Worm (Caenorhabditis elegans): ENCODE results near the gene pinn-1.
"Not testable (repeated sequence)": the region's sequence is repeated elsewhere in the genome, so short reads cannot be mapped to it uniquely, and the experiment has no call there.

The pinn-1 gene

ce11 chrII:2846552-2846951 lies 42.3 kb downstream of the pinn-1 start:
- TF ChIP-seq zip-2 (tag; optimal IDR thresholded peaks at IDR 0.05) (no peak), jun-1 (tag; optimal IDR thresholded peaks at IDR 0.05) (no peak), mes-2 (tag; optimal IDR thresholded peaks at IDR 0.05; ENCODE audit: poor library complexity, severe bottlenecking) (no peak), madf-5 (GFP tag; IDR thresholded peaks at IDR 0.05) (no peak), skn-1 (tag; optimal IDR thresholded peaks at IDR 0.05) (no peak)

ce11 chrII:2845674-2846073 lies 43.1 kb downstream of the pinn-1 start:
- TF ChIP-seq set-16 (GFP tag; IDR thresholded peaks at IDR 0.05) (peak; percentile 54), ces-1 (GFP tag; optimal IDR thresholded peaks at IDR 0.05) (no peak), lin-39 (tag; optimal IDR thresholded peaks at IDR 0.05) (no peak)

- TF ChIP-seq mxl-3 (GFP tag; optimal IDR thresholded peaks at IDR 0.05) = no peak
- no peak for TF ChIP-seq nhr-111 (GFP tag; optimal IDR thresholded peaks at IDR 0.05)
- TF ChIP-seq dve-1 (tag; optimal IDR thresholded peaks at IDR 0.05; ENCODE audit: insufficient read depth) = no peak
- TF ChIP-seq nhr-11 (tag; optimal IDR thresholded peaks at IDR 0.05) = no peak
- no peak for TF ChIP-seq hif-1 (tag; optimal IDR thresholded peaks at IDR 0.05)
- no peak for TF ChIP-seq ztf-11 (tag; optimal IDR thresholded peaks at IDR 0.05)
- peak in 1 of 2 experiments; percentile 64 for TF ChIP-seq unc-62 (GFP tag; optimal IDR thresholded peaks at IDR 0.05 in 1 of 2)
- no peak for TF ChIP-seq unc-62 (tag; optimal IDR thresholded peaks at IDR 0.05)
- TF ChIP-seq zip-2 (tag; optimal IDR thresholded peaks at IDR 0.05) = no peak
These were observed 45.7 kb downstream of the pinn-1 start, which contains the start of gene Y110A2AL.7 for ce11 chrII:2843088-2843487. Gene Y110A2AL.7 (minus strand): TSS chrII:2843188.

- TF ChIP-seq jun-1 (tag; optimal IDR thresholded peaks at IDR 0.05) (no peak), nhr-102 (tag; optimal IDR thresholded peaks at IDR 0.05) (no peak), Y105C5A.15 (GFP tag; IDR thresholded peaks at IDR 0.05) (no peak), mxl-3 (GFP tag; optimal IDR thresholded peaks at IDR 0.05) (no peak), ctbp-1 (GFP tag; IDR thresholded peaks at IDR 0.05) (no peak), ceh-82 (tag; optimal IDR thresholded peaks at IDR 0.05) (no peak), fos-1 (tag; optimal IDR thresholded peaks at IDR 0.05) (no peak), nhr-10 (tag; optimal IDR thresholded peaks at IDR 0.05) (no peak), ceh-28 (tag; optimal IDR thresholded peaks at IDR 0.05) (no peak), F44E2.7 (GFP tag; IDR thresholded peaks at IDR 0.05) (no peak), php-3 (GFP tag; IDR thresholded peaks at IDR 0.05) (no peak), ZK337.2 (GFP tag; IDR thresholded peaks at IDR 0.05) (no peak), tra-1 (GFP tag; IDR thresholded peaks at IDR 0.05) (no peak), vab-7 (GFP tag; IDR thresholded peaks at IDR 0.05) (no peak), unc-62 (GFP tag; optimal IDR thresholded peaks at IDR 0.05 in 1 of 2) (no peak), unc-62 (tag; optimal IDR thresholded peaks at IDR 0.05) (no peak), egl-43 (GFP tag; IDR thresholded peaks at IDR 0.05) (no peak), ama-1 (optimal IDR thresholded peaks at IDR 0.05) (no peak), zip-11 (GFP tag; IDR thresholded peaks at IDR 0.05) (no peak)
These were observed 47.3 kb downstream of the pinn-1 start, which contains the start of gene Y110A2AL.6 for ce11 chrII:2841529-2841928. Gene Y110A2AL.6 (minus strand): TSS chrII:2841629.

- not testable (repeated sequence) for TF ChIP-seq pqm-1 (tag; optimal IDR thresholded peaks at IDR 0.05); egl-43 (GFP tag; IDR thresholded peaks at IDR 0.05); ctbp-1 (GFP tag; IDR thresholded peaks at IDR 0.05)
These were observed 49.8 kb downstream of the pinn-1 start, which contains the start of gene Y110A2AL.4 for ce11 chrII:2839004-2839403. Gene Y110A2AL.4 (plus strand): TSS chrII:2839304.

- TF ChIP-seq ctbp-1 (GFP tag; IDR thresholded peaks at IDR 0.05) (no peak), F10B5.3 (tag; optimal IDR thresholded peaks at IDR 0.05) (no peak), snpc-4 (tag; optimal IDR thresholded peaks at IDR 0.05) (no peak), mdl-1 (tag; optimal IDR thresholded peaks at IDR 0.05) (no peak), hlh-30 (tag; optimal IDR thresholded peaks at IDR 0.05; ENCODE audit: insufficient read depth) (no peak), daf-19 (GFP tag; conservative IDR thresholded peaks at IDR 0.05) (no peak), lin-13 (GFP tag; optimal IDR thresholded peaks at IDR 0.05) (no peak), hlh-11 (tag; optimal IDR thresholded peaks at IDR 0.05) (no peak), F26F4.8 (GFP tag; conservative IDR thresholded peaks at IDR 0.05) (no peak), saeg-2 (GFP tag; IDR thresholded peaks at IDR 0.05) (no peak), snpc-1.2 (GFP tag; IDR thresholded peaks at IDR 0.05) (no peak), nhr-6 (tag; optimal IDR thresholded peaks at IDR 0.05) (no peak), unc-62 (GFP tag; optimal IDR thresholded peaks at IDR 0.05 in 1 of 2) (no peak), unc-62 (tag; optimal IDR thresholded peaks at IDR 0.05) (no peak), Y5F2A.4 (GFP tag; optimal IDR thresholded peaks at IDR 0.05) (no peak), F44E2.7 (GFP tag; IDR thresholded peaks at IDR 0.05) (no peak)
These were observed 52.0 kb downstream of the pinn-1 start, which contains the start of gene K12H6.7 for ce11 chrII:2836853-2837252. Gene K12H6.7 (minus strand): TSS chrII:2836953.

All from whole organism, L4 larva.